Fruit fly (Drosophila melanogaster) whole organism, embryonic: ENCODE measurements around the gene CG13124.

ENCODE experiments used
- Atf3 ChIP-seq: fragments of 200-800 bp; sonication (Bioruptor generic); optimal IDR thresholded peaks from 3 replicates; lab custom pipeline; 2016; ENCODE audit warnings: missing biosample characterization, missing genetic modification characterization
- BtbVII ChIP-seq: fragments of 200-800 bp; sonication (Bioruptor generic); optimal IDR thresholded peaks from 3 replicates; lab custom pipeline; 2017; ENCODE audit warnings: missing biosample characterization, mild to moderate bottlenecking, missing genetic modification characterization
- CG10147 ChIP-seq: fragments of 200-800 bp; sonication (Bioruptor generic); optimal IDR thresholded peaks from 2 replicates; lab custom pipeline; 2019; ENCODE audit warnings: missing biosample characterization, mild to moderate bottlenecking, missing genetic modification characterization, moderate library complexity
- CG10979 ChIP-seq: fragments of 200-800 bp; sonication (Bioruptor generic); optimal IDR thresholded peaks from 2 replicates; lab custom pipeline; 2018; ENCODE audit warnings: missing biosample characterization, mild to moderate bottlenecking, missing genetic modification characterization, moderate library complexity
- CG11504 ChIP-seq: fragments of 200-800 bp; sonication (Bioruptor generic); optimal IDR thresholded peaks from 3 replicates; lab custom pipeline; 2019; ENCODE audit warnings: missing biosample characterization, mild to moderate bottlenecking, missing genetic modification characterization, moderate library complexity
- CG12299 ChIP-seq: fragments of 200-800 bp; sonication (Bioruptor generic); optimal IDR thresholded peaks from 2 replicates; lab custom pipeline; 2018; ENCODE audit warnings: missing biosample characterization, mild to moderate bottlenecking, missing genetic modification characterization
- CG13624 ChIP-seq: fragments of 200-800 bp; sonication (Bioruptor generic); optimal IDR thresholded peaks from 2 replicates; lab custom pipeline; 2016; ENCODE audit warnings: missing biosample characterization, missing genetic modification characterization
- CG1602 ChIP-seq: fragments of 200-800 bp; sonication (Bioruptor generic); optimal IDR thresholded peaks from 3 replicates; lab custom pipeline; 2016; ENCODE audit warnings: missing biosample characterization, missing genetic modification characterization
- CG16779 ChIP-seq: fragments of 200-800 bp; sonication (Bioruptor generic); IDR thresholded peaks from 2 replicates; pipeline ENCODE4 v1.3.6; 2022; ENCODE audit warnings: missing biosample characterization, missing genetic modification characterization
- CG17802 ChIP-seq: fragments of 200-800 bp; sonication (Bioruptor generic); optimal IDR thresholded peaks from 2 replicates; lab custom pipeline; 2018; ENCODE audit warnings: missing biosample characterization, mild to moderate bottlenecking, missing genetic modification characterization, moderate library complexity
- CG2116 ChIP-seq: fragments of 200-800 bp; sonication (Bioruptor generic); optimal IDR thresholded peaks from 3 replicates; lab custom pipeline; 2018; ENCODE audit warnings: missing biosample characterization, mild to moderate bottlenecking, missing genetic modification characterization
- CG2129 ChIP-seq: fragments of 200-800 bp; sonication (Bioruptor generic); IDR thresholded peaks from 2 replicates; pipeline ENCODE4 v1.3.6; 2022; ENCODE audit warnings: missing biosample characterization, missing genetic modification characterization; ENCODE audit not compliant: partially characterized antibody
- CG31388 ChIP-seq: fragments of 200-800 bp; sonication (Bioruptor generic); optimal IDR thresholded peaks from 2 replicates; lab custom pipeline; 2016; ENCODE audit warnings: missing biosample characterization, missing genetic modification characterization
- CG33213 ChIP-seq: fragments of 200-800 bp; sonication (Bioruptor generic); optimal IDR thresholded peaks from 3 replicates; lab custom pipeline; 2016; ENCODE audit warnings: missing biosample characterization, missing genetic modification characterization
- CG34422 ChIP-seq: fragments of 200-800 bp; sonication (Bioruptor generic); IDR thresholded peaks from 3 replicates; pipeline ENCODE4 v1.3.6; 2022; ENCODE audit warnings: missing biosample characterization, missing genetic modification characterization
- CG3726 ChIP-seq: fragments of 200-800 bp; sonication (Bioruptor generic); IDR thresholded peaks from 3 replicates; pipeline ENCODE4, ENCODE4 v1.3.6; 2022; ENCODE audit warnings: missing biosample characterization, missing genetic modification characterization
- CG4360 ChIP-seq: fragments of 200-800 bp; sonication (Bioruptor generic); IDR thresholded peaks from 2 replicates; pipeline ENCODE4 v1.3.6; 2022; ENCODE audit warnings: missing biosample characterization, missing genetic modification characterization
- CG4424 ChIP-seq: fragments of 200-800 bp; sonication (Bioruptor generic); optimal IDR thresholded peaks from 3 replicates; lab custom pipeline; 2016; ENCODE audit warnings: missing biosample characterization, missing genetic modification characterization
- CG4820 ChIP-seq: fragments of 200-800 bp; sonication (Bioruptor generic); optimal IDR thresholded peaks from 3 replicates; lab custom pipeline; 2016; ENCODE audit warnings: missing biosample characterization, missing genetic modification characterization
- CG6654 ChIP-seq: fragments of 200-800 bp; sonication (Bioruptor generic); optimal IDR thresholded peaks from 2 replicates; lab custom pipeline; 2017; ENCODE audit warnings: missing biosample characterization, mild to moderate bottlenecking, missing genetic modification characterization
- CoRest ChIP-seq: fragments of 200-800 bp; sonication (Bioruptor generic); optimal IDR thresholded peaks from 3 replicates; lab custom pipeline; 2018; ENCODE audit warnings: missing biosample characterization, mild to moderate bottlenecking, missing genetic modification characterization, moderate library complexity
- D19A ChIP-seq: fragments of 200-800 bp; optimal IDR thresholded peaks from 3 replicates; lab custom pipeline; 2019; ENCODE audit warnings: missing biosample characterization, mild to moderate bottlenecking, missing genetic modification characterization, moderate library complexity
- D19B ChIP-seq: fragments of 200-800 bp; sonication (Bioruptor generic); optimal IDR thresholded peaks from 2 replicates; lab custom pipeline; 2017; ENCODE audit warnings: missing biosample characterization, mild to moderate bottlenecking, missing genetic modification characterization
- Dp ChIP-seq: fragments of 200-800 bp; sonication (Bioruptor generic); optimal IDR thresholded peaks from 2 replicates; lab custom pipeline; 2018; ENCODE audit warnings: missing biosample characterization, mild to moderate bottlenecking, missing genetic modification characterization, moderate library complexity
- Ets65A ChIP-seq: fragments of 200-800 bp; sonication (Bioruptor generic); peaks from one replicate; lab custom pipeline; 2016; ENCODE audit warnings: missing biosample characterization, missing genetic modification characterization
- Fer2 ChIP-seq: fragments of 200-800 bp; sonication (Bioruptor generic); optimal IDR thresholded peaks from 2 replicates; lab custom pipeline; 2018; ENCODE audit warnings: missing biosample characterization, mild to moderate bottlenecking, missing genetic modification characterization, moderate library complexity
- MESR4 ChIP-seq: fragments of 200-800 bp; sonication (Bioruptor generic); optimal IDR thresholded peaks from 2 replicates; lab custom pipeline; 2018; ENCODE audit warnings: missing biosample characterization, mild to moderate bottlenecking, missing genetic modification characterization, moderate library complexity
- Six4 ChIP-seq: fragments of 200-800 bp; sonication (Bioruptor generic); optimal IDR thresholded peaks from 2 replicates; lab custom pipeline; 2016; ENCODE audit warnings: missing biosample characterization, missing genetic modification characterization
- Ssrp ChIP-seq: fragments of 200-800 bp; sonication (Bioruptor generic); optimal IDR thresholded peaks from 2 replicates; lab custom pipeline; 2018; ENCODE audit warnings: missing biosample characterization, mild to moderate bottlenecking, missing genetic modification characterization, moderate library complexity
- TFAM ChIP-seq: fragments of 200-800 bp; sonication (Bioruptor generic); optimal IDR thresholded peaks from 2 replicates; lab custom pipeline; 2017; ENCODE audit warnings: missing biosample characterization, missing genetic modification characterization, inconsistent platforms
- Tbp ChIP-seq: fragments of >200 bp; optimal IDR thresholded peaks from 2 replicates; lab custom pipeline; 2018; ENCODE audit warnings: missing biosample characterization, missing genetic modification characterization
- bigmax ChIP-seq: fragments of 200-800 bp; sonication (Bioruptor generic); optimal IDR thresholded peaks from 2 replicates; lab custom pipeline; 2018; ENCODE audit warnings: missing biosample characterization, mild to moderate bottlenecking, missing genetic modification characterization
- caup ChIP-seq: fragments of 200-800 bp; sonication (Bioruptor generic); optimal IDR thresholded peaks from 3 replicates; lab custom pipeline; 2017; ENCODE audit warnings: missing biosample characterization, mild to moderate bottlenecking, missing genetic modification characterization, moderate library complexity; ENCODE audit not compliant: severe bottlenecking
- chinmo ChIP-seq: fragments of 200-800 bp; sonication (Bioruptor generic); IDR thresholded peaks from 4 replicates; pipeline ENCODE4 v1.3.6; 2022; ENCODE audit warnings: missing biosample characterization, missing genetic modification characterization; ENCODE audit not compliant: partially characterized antibody
- gce ChIP-seq: fragments of 200-800 bp; sonication (Bioruptor generic); IDR thresholded peaks from 3 replicates; pipeline ENCODE4 v1.3.6; 2022; ENCODE audit warnings: missing biosample characterization, missing genetic modification characterization
- grau ChIP-seq: fragments of 200-800 bp; optimal IDR thresholded peaks from 3 replicates; lab custom pipeline; 2019; ENCODE audit warnings: missing biosample characterization, mild to moderate bottlenecking, missing genetic modification characterization, moderate library complexity
- hb ChIP-seq: fragments of 200-800 bp; sonication (Bioruptor generic); IDR thresholded peaks from 3 replicates; pipeline ENCODE4 v1.3.6; 2022; ENCODE audit warnings: missing biosample characterization, missing genetic modification characterization; ENCODE audit not compliant: partially characterized antibody
- nmo ChIP-seq: fragments of 200-800 bp; sonication (Bioruptor generic); optimal IDR thresholded peaks from 2 replicates; lab custom pipeline; 2018; ENCODE audit warnings: missing biosample characterization, mild to moderate bottlenecking, missing genetic modification characterization, moderate library complexity
- org-1 ChIP-seq: fragments of 200-800 bp; sonication (Bioruptor generic); optimal IDR thresholded peaks from 2 replicates; lab custom pipeline; 2017; ENCODE audit warnings: missing biosample characterization, missing genetic modification characterization
- p53 ChIP-seq: fragments of 200-800 bp; sonication (Bioruptor generic); optimal IDR thresholded peaks from 2 replicates; lab custom pipeline; 2016; ENCODE audit warnings: missing biosample characterization, missing genetic modification characterization
- pita ChIP-seq: fragments of 200-800 bp; sonication (Bioruptor generic); optimal IDR thresholded peaks from 2 replicates; lab custom pipeline; 2017; ENCODE audit warnings: missing biosample characterization, mild to moderate bottlenecking, missing genetic modification characterization
- salm ChIP-seq: fragments of 200-800 bp; sonication (Bioruptor generic); optimal IDR thresholded peaks from 2 replicates; lab custom pipeline; 2018; ENCODE audit warnings: missing biosample characterization, mild to moderate bottlenecking, missing genetic modification characterization
- sens-2 ChIP-seq: fragments of 200-800 bp; sonication (Bioruptor generic); IDR thresholded peaks from 2 replicates; pipeline ENCODE4 v1.3.6; 2022; ENCODE audit warnings: missing biosample characterization, missing genetic modification characterization
- sna ChIP-seq: fragments of 200-800 bp; sonication (Bioruptor generic); IDR thresholded peaks from 2 replicates; pipeline ENCODE4 v1.3.6; 2022; ENCODE audit warnings: missing biosample characterization, missing genetic modification characterization; ENCODE audit not compliant: partially characterized antibody
- tin ChIP-seq: fragments of 200-800 bp; sonication (Bioruptor generic); optimal IDR thresholded peaks from 3 replicates; lab custom pipeline; 2016; ENCODE audit warnings: missing biosample characterization, missing genetic modification characterization
- toy ChIP-seq: fragments of 200-800 bp; sonication (Bioruptor generic); IDR thresholded peaks from 2 replicates; pipeline ENCODE4 v1.3.6; 2022; ENCODE audit warnings: missing biosample characterization, missing genetic modification characterization
- usp ChIP-seq: fragments of >200 bp; optimal IDR thresholded peaks from 2 replicates; lab custom pipeline; 2017; ENCODE audit warnings: missing biosample characterization, missing genetic modification characterization
- zen2 ChIP-seq: fragments of 200-800 bp; sonication (Bioruptor generic); IDR thresholded peaks from 3 replicates; pipeline ENCODE4 v1.3.6; 2022; ENCODE audit warnings: missing biosample characterization, missing genetic modification characterization; ENCODE audit not compliant: partially characterized antibody
- zfh2 ChIP-seq: fragments of 200-800 bp; sonication (Bioruptor generic); optimal IDR thresholded peaks from 2 replicates; lab custom pipeline; 2016; ENCODE audit warnings: missing biosample characterization, missing genetic modification characterization

Gene CG13124

DNA sequence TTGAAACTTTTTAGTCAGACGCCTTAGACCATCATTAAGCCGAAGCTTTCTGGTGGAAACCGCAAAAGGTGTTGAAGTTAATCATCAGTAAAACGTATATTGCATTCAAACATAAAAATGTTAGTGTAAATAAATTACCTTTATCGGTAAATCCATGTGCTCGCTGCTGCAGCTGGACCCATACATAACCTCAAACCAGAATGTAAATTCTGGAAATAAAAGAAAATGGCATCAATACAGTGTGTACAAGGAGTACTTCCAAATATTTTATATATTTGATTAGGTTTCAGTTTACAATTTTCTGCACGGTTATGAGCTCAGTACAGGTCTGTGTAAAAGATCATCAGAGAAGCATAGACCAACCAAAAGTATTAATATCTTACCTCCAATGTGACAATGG is 14.2 kb downstream of the CG13124 start:
- peak; percentile 91 for TF ChIP-seq bigmax (GFP tag; lab: Kevin White, UChicago)
- no peak for TF ChIP-seq Tbp (GFP tag; lab: Kevin White, UChicago)
- TF ChIP-seq CG16779 (GFP tag; lab: Robert Waterston, UW): 0 out of 2 replicates have a peak, but pooled peaks have one; percentile 22
- TF ChIP-seq hb (GFP tag; lab: Robert Waterston, UW): no peak
- TF ChIP-seq usp (GFP tag; lab: Kevin White, UChicago): no peak
- TF ChIP-seq CG31388: no peak
- peak; percentile 70 for TF ChIP-seq Ets65A

DNA sequence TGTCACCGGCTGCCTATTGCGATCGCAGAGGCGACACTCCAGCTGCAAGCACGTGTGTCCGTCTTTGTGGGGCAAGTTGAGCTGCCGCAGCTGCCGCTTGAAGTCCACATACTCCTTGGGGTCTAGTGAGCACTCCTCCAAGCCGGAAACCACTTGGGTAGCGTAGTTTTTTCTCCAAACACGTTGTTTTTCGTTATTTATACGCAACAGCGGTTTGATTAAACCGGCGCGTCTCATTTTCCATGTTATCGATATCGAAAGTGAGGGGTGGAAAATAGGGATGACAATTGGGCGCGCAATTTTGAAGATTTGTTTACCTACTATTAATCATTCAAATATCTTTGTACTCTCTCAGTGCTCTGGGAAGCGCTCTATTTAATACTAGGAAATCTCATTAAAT is 15.2 kb downstream of the CG13124 start, which contains the start of gene mtDNA-helicase:
TSS of gene mtDNA-helicase (minus strand) at position 264 of the 400 bp plus-strand sequence.
- TF ChIP-seq CG2116 (peak; percentile 94), BtbVII (GFP tag; lab: Kevin White, UChicago) (no peak), p53 (GFP tag; lab: Kevin White, UChicago) (no peak), CG3726 (GFP tag; lab: Robert Waterston, UW) (no peak), Six4 (GFP tag; lab: Kevin White, UChicago) (no peak), CG4820 (GFP tag; lab: Kevin White, UChicago) (no peak), caup (GFP tag; lab: Kevin White, UChicago) (no peak), toy (GFP tag; lab: Robert Waterston, UW) (no peak), CG33213 (GFP tag; lab: Kevin White, UChicago) (no peak), org-1 (GFP tag; lab: Kevin White, UChicago) (no peak), CG6654 (GFP tag; lab: Kevin White, UChicago) (no peak), D19A (tag; lab: Kevin White, UChicago) (no peak), TFAM (GFP tag; lab: Kevin White, UChicago) (no peak), zen2 (GFP tag; lab: Robert Waterston, UW) (peak; percentile 39; the same call in 1 of the 3 replicates), grau (tag; lab: Kevin White, UChicago) (no peak), chinmo (GFP tag; lab: Robert Waterston, UW) (no peak), tin (GFP tag; lab: Kevin White, UChicago) (no peak), CG12299 (tag; lab: Kevin White, UChicago) (no peak), CG2129 (GFP tag; lab: Robert Waterston, UW) (no peak), CG10147 (GFP tag; lab: Kevin White, UChicago) (no peak), CG1602 (no peak), sens-2 (no peak), Ssrp (tag; lab: Kevin White, UChicago) (no peak), Fer2 (tag; lab: Kevin White, UChicago) (no peak), pita (GFP tag; lab: Kevin White, UChicago) (no peak), CG13624 (GFP tag; lab: Kevin White, UChicago) (no peak), hb (GFP tag; lab: Robert Waterston, UW) (no peak), gce (no peak), zfh2 (no peak), MESR4 (GFP tag; lab: Kevin White, UChicago) (peak; percentile 52), CG17802 (tag; lab: Kevin White, UChicago) (no peak), CG10979 (tag; lab: Kevin White, UChicago) (no peak), D19B (no peak), Atf3 (GFP tag; lab: Kevin White, UChicago) (no peak), CG4424 (GFP tag; lab: Kevin White, UChicago) (no peak), Dp (GFP tag; lab: Kevin White, UChicago) (peak; percentile 86), CG34422 (GFP tag; lab: Robert Waterston, UW) (peak; percentile 49; the same call in 2 of the 3 replicates), nmo (GFP tag; lab: Kevin White, UChicago) (no peak), CoRest (tag; lab: Kevin White, UChicago) (no peak), salm (tag; lab: Kevin White, UChicago) (no peak), CG11504 (tag; lab: Kevin White, UChicago) (no peak), sna (GFP tag; lab: Robert Waterston, UW) (peak; percentile 61; the same call in 1 of the 2 replicates), CG4360 (no peak)
